Fruit fly (Drosophila melanogaster) whole organism, embryonic: Measurements from ENCODE around the gene Cyp4ac2.

Source experiments
- CG17186 ChIP-seq: fragments of 200-800 bp; sonication (Bioruptor generic); optimal IDR thresholded peaks from 3 replicates; lab custom pipeline; 2017; ENCODE audit warnings: missing biosample characterization, missing genetic modification reagents, missing genetic modification characterization
- CG17912 ChIP-seq: fragments of 200-800 bp; sonication (Bioruptor generic); optimal IDR thresholded peaks from 2 replicates; lab custom pipeline; 2018; ENCODE audit warnings: missing biosample characterization, mild to moderate bottlenecking, missing genetic modification characterization
- CG4360 ChIP-seq: fragments of 200-800 bp; sonication (Bioruptor generic); IDR thresholded peaks from 2 replicates; pipeline ENCODE4 v1.3.6; 2022; ENCODE audit warnings: missing biosample characterization, missing genetic modification characterization
- CG7271 ChIP-seq: fragments of 200-800 bp; sonication (Bioruptor generic); optimal IDR thresholded peaks from 2 replicates; lab custom pipeline; 2018; ENCODE audit warnings: missing biosample characterization, mild to moderate bottlenecking, missing genetic modification characterization, moderate library complexity
- CTCF ChIP-seq: fragments of 200-800 bp; sonication (Bioruptor generic); optimal IDR thresholded peaks from 2 replicates; lab custom pipeline; 2017; ENCODE audit warnings: missing biosample characterization, mild to moderate bottlenecking, missing genetic modification characterization, moderate library complexity
- Fer2 ChIP-seq: fragments of 200-800 bp; sonication (Bioruptor generic); optimal IDR thresholded peaks from 2 replicates; lab custom pipeline; 2018; ENCODE audit warnings: missing biosample characterization, mild to moderate bottlenecking, missing genetic modification characterization, moderate library complexity
- NC2β ChIP-seq: fragments of 200-800 bp; sonication (Bioruptor generic); optimal IDR thresholded peaks from 2 replicates; lab custom pipeline; 2016; ENCODE audit warnings: missing biosample characterization, missing genetic modification characterization
- Six4 ChIP-seq: fragments of 200-800 bp; sonication (Bioruptor generic); optimal IDR thresholded peaks from 2 replicates; lab custom pipeline; 2016; ENCODE audit warnings: missing biosample characterization, missing genetic modification characterization
- chm ChIP-seq: fragments of 200-800 bp; sonication (Bioruptor generic); IDR thresholded peaks from 2 replicates; pipeline ENCODE4 v1.3.6; 2022; ENCODE audit warnings: missing biosample characterization, missing genetic modification characterization
- insv ChIP-seq, 2 experiments: fragments of 200-800 bp; sonication (Bioruptor generic); optimal IDR thresholded peaks; 3 replicates each; lab custom pipeline; 2016 to 2018; ENCODE audit warnings: missing biosample characterization in 2 of 2, missing genetic modification characterization in 2 of 2
- p53 ChIP-seq: fragments of 200-800 bp; sonication (Bioruptor generic); optimal IDR thresholded peaks from 2 replicates; lab custom pipeline; 2016; ENCODE audit warnings: missing biosample characterization, missing genetic modification characterization
- trh ChIP-seq: fragments of 200-800 bp; sonication (Bioruptor generic); optimal IDR thresholded peaks from 2 replicates; lab custom pipeline; 2016; ENCODE audit warnings: missing biosample characterization, missing genetic modification characterization

DNA sequence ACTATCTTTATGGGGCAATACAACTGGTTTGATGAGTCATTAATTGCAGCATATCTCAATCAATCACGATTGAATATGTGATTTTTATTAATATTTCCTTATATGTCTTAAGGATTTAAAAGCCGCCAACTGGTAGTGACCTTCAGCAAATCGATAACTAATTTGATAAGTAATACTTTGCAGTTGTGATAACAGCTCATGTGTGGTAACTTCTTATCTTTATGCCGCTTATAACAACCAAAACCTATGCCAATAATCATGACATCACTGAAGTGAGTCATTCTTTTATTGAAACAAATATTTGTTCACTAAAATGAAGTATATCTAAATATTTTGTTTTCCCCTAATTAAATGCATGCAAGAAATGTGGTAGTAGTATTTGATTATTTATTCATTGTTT lies 19.7 kb downstream of the Cyp4ac2 start:
- TF ChIP-seq CG17186: no peak
- TF ChIP-seq trh (GFP tag; lab: Kevin White, UChicago): no peak
- TF ChIP-seq Fer2: no peak
- no peak for TF ChIP-seq insv (GFP tag; optimal IDR thresholded peaks at IDR 0.05; lab: Kevin White, UChicago)
- no peak for TF ChIP-seq CG7271 (tag; lab: Kevin White, UChicago)
- TF ChIP-seq Six4 (GFP tag; lab: Kevin White, UChicago): no peak
- TF ChIP-seq p53 (GFP tag; lab: Kevin White, UChicago): no peak
- TF ChIP-seq CTCF (GFP tag; lab: Kevin White, UChicago): no peak
- no peak for TF ChIP-seq NC2β (GFP tag; lab: Kevin White, UChicago)
- TF ChIP-seq chm (GFP tag; lab: Robert Waterston, UW): no peak
- TF ChIP-seq CG17912 (GFP tag; lab: Kevin White, UChicago): no peak
- TF ChIP-seq CG4360: no peak
